Worm (Caenorhabditis elegans): ENCODE results near the gene F25H9.7.

Gene F25H9.7

ce11 chrV:13497322-13497847 is 29.2 kb downstream of the F25H9.7 start, which contains the start of the genes eea-1 and gut-2 (continued):
- TF ChIP-seq sma-9 (GFP tag; optimal IDR thresholded peaks at IDR 0.05) (peak; percentile 76), sma-9 (tag; optimal IDR thresholded peaks at IDR 0.05) (no peak), sma-3 (GFP tag; optimal IDR thresholded peaks at IDR 0.05) (peak; percentile 67), lsy-2 (tag; optimal IDR thresholded peaks at IDR 0.05) (peak; percentile 29 to 76), ztf-11 (tag; optimal IDR thresholded peaks at IDR 0.05) (no peak), R02D3.7 (tag; optimal IDR thresholded peaks at IDR 0.05) (no peak), nhr-77 (tag; optimal IDR thresholded peaks at IDR 0.05) (no peak), aly-2 (tag; optimal IDR thresholded peaks at IDR 0.05) (no peak), Y55F3AM.14 (GFP tag; optimal IDR thresholded peaks at IDR 0.05) (no peak), ZK546.5 (tag; optimal IDR thresholded peaks at IDR 0.05) (no peak), alr-1 (tag; optimal IDR thresholded peaks at IDR 0.05) (no peak), nhr-11 (tag; optimal IDR thresholded peaks at IDR 0.05) (no peak), blmp-1 (tag; optimal IDR thresholded peaks at IDR 0.05; ENCODE audit: insufficient read depth) (no peak), ceh-16 (tag; optimal IDR thresholded peaks at IDR 0.05) (no peak), elt-3 (tag; optimal IDR thresholded peaks at IDR 0.05) (no peak), nhr-237 (tag; optimal IDR thresholded peaks at IDR 0.05) (no peak), dmd-4 (tag; optimal IDR thresholded peaks at IDR 0.05) (no peak)

- TF ChIP-seq ztf-11 (tag; optimal IDR thresholded peaks at IDR 0.05), result no peak
- no peak for TF ChIP-seq ceh-82 (tag; optimal IDR thresholded peaks at IDR 0.05)
- no peak for TF ChIP-seq nhr-237 (tag; optimal IDR thresholded peaks at IDR 0.05)
- TF ChIP-seq Y55F3AM.14 (GFP tag; optimal IDR thresholded peaks at IDR 0.05), result no peak
- no peak for TF ChIP-seq nhr-25 (tag; optimal IDR thresholded peaks at IDR 0.05)
- TF ChIP-seq lsy-2 (tag; optimal IDR thresholded peaks at IDR 0.05), result no peak
- TF ChIP-seq lin-13 (GFP tag; optimal IDR thresholded peaks at IDR 0.05), result no peak
- no peak for TF ChIP-seq sma-9 (GFP tag; optimal IDR thresholded peaks at IDR 0.05)
- no peak for TF ChIP-seq sma-9 (tag; optimal IDR thresholded peaks at IDR 0.05)
- TF ChIP-seq elt-1 (tag; optimal IDR thresholded peaks at IDR 0.05), result no peak
- no peak for TF ChIP-seq nhr-11 (tag; optimal IDR thresholded peaks at IDR 0.05)
- TF ChIP-seq snpc-4 (tag; optimal IDR thresholded peaks at IDR 0.05), result no peak
- no peak for TF ChIP-seq unc-62 (GFP tag; optimal IDR thresholded peaks at IDR 0.05)
- no peak for TF ChIP-seq peb-1 (tag; optimal IDR thresholded peaks at IDR 0.05)
- TF ChIP-seq egl-27 (tag; optimal IDR thresholded peaks at IDR 0.05), result no peak
- TF ChIP-seq crh-2 (tag; optimal IDR thresholded peaks at IDR 0.05), result no peak
- no peak for TF ChIP-seq nhr-129 (tag; optimal IDR thresholded peaks at IDR 0.05)
Observed at ce11 chrV:13499227-13499626, 31.1 kb downstream of the F25H9.7 start.

- no peak for TF ChIP-seq nhr-77 (tag; optimal IDR thresholded peaks at IDR 0.05)
- TF ChIP-seq ZK546.5 (tag; optimal IDR thresholded peaks at IDR 0.05), result no peak
- TF ChIP-seq unc-55 (GFP tag; optimal IDR thresholded peaks at IDR 0.05), result no peak
- TF ChIP-seq lin-11 (tag; optimal IDR thresholded peaks at IDR 0.05), result no peak
- TF ChIP-seq R02D3.7 (tag; optimal IDR thresholded peaks at IDR 0.05), result no peak
- no peak for TF ChIP-seq sem-4 (tag; optimal IDR thresholded peaks at IDR 0.05)
- TF ChIP-seq elt-3 (tag; optimal IDR thresholded peaks at IDR 0.05), result no peak
- TF ChIP-seq ama-1 (optimal IDR thresholded peaks at IDR 0.05), result no peak
Observed at ce11 chrV:13506321-13506720, 38.1 kb downstream of the F25H9.7 start, which contains the start of gene R11G10.4. Gene R11G10.4, plus strand, starts transcription at chrV:13506621.

ce11 chrV:13511618-13512017 is 43.4 kb downstream of the F25H9.7 start, which contains the start of gene avr-15:
Gene avr-15, minus strand, starts transcription at chrV:13511718.
- TF ChIP-seq nhr-129 (tag; optimal IDR thresholded peaks at IDR 0.05) (no peak), ztf-1 (GFP tag; conservative IDR thresholded peaks at IDR 0.05) (no peak), sma-3 (GFP tag; optimal IDR thresholded peaks at IDR 0.05) (no peak)

ce11 chrV:13512515-13512914 is 44.3 kb downstream of the F25H9.7 start:
- no peak for TF ChIP-seq lin-13 (GFP tag; optimal IDR thresholded peaks at IDR 0.05)
- TF ChIP-seq lin-11 (tag; optimal IDR thresholded peaks at IDR 0.05), result no peak
- TF ChIP-seq unc-55 (GFP tag; optimal IDR thresholded peaks at IDR 0.05), result no peak
- TF ChIP-seq dmd-4 (tag; optimal IDR thresholded peaks at IDR 0.05), result no peak
- TF ChIP-seq nhr-237 (tag; optimal IDR thresholded peaks at IDR 0.05), result no peak

ce11 chrV:13515115-13515514 is 46.9 kb downstream of the F25H9.7 start, which contains the start of gene semi-1:
Gene semi-1, minus strand, starts transcription at chrV:13515215.
- TF ChIP-seq lsy-2 (tag; optimal IDR thresholded peaks at IDR 0.05), result no peak
- TF ChIP-seq nhr-129 (tag; optimal IDR thresholded peaks at IDR 0.05), result no peak
- no peak for TF ChIP-seq ceh-82 (tag; optimal IDR thresholded peaks at IDR 0.05)
- no peak for TF ChIP-seq gmeb-1 (tag; optimal IDR thresholded peaks at IDR 0.05)
- no peak for TF ChIP-seq sma-9 (GFP tag; optimal IDR thresholded peaks at IDR 0.05)
- TF ChIP-seq sma-9 (tag; optimal IDR thresholded peaks at IDR 0.05), result no peak
- TF ChIP-seq ZK546.5 (tag; optimal IDR thresholded peaks at IDR 0.05), result no peak
- TF ChIP-seq ceh-16 (tag; optimal IDR thresholded peaks at IDR 0.05), result no peak
- TF ChIP-seq lin-39 (tag; optimal IDR thresholded peaks at IDR 0.05), result no peak
- no peak for TF ChIP-seq zag-1 (tag; optimal IDR thresholded peaks at IDR 0.05)
- no peak for TF ChIP-seq mab-5 (tag; optimal IDR thresholded peaks at IDR 0.05)

Data from whole organism, L2 larva.